Fruit fly (Drosophila melanogaster) whole organism, embryonic: ENCODE measurements around the gene Dhps.

Source experiments
- CG12104 ChIP-seq: fragments of 200-800 bp; sonication (Bioruptor generic); optimal IDR thresholded peaks from 3 replicates; lab custom pipeline; 2016; ENCODE audit warnings: missing biosample characterization, missing genetic modification characterization
- CG12391 ChIP-seq: fragments of 200-800 bp; sonication (Bioruptor generic); optimal IDR thresholded peaks from 3 replicates; lab custom pipeline; 2018; ENCODE audit warnings: missing biosample characterization, mild to moderate bottlenecking, missing genetic modification characterization, moderate library complexity
- CG18476 ChIP-seq: fragments of 200-800 bp; sonication (Bioruptor generic); optimal IDR thresholded peaks from 2 replicates; lab custom pipeline; 2016; ENCODE audit warnings: missing biosample characterization, mild to moderate bottlenecking, missing genetic modification characterization
- CG2678 ChIP-seq: fragments of 200-800 bp; sonication (Bioruptor generic); optimal IDR thresholded peaks from 3 replicates; lab custom pipeline; 2019; ENCODE audit warnings: missing biosample characterization, mild to moderate bottlenecking, missing genetic modification characterization, moderate library complexity
- Ssrp ChIP-seq: fragments of 200-800 bp; sonication (Bioruptor generic); optimal IDR thresholded peaks from 2 replicates; lab custom pipeline; 2018; ENCODE audit warnings: missing biosample characterization, mild to moderate bottlenecking, missing genetic modification characterization, moderate library complexity
- Vsx1 ChIP-seq: fragments of 200-800 bp; sonication (Bioruptor generic); optimal IDR thresholded peaks from 2 replicates; lab custom pipeline; 2017; ENCODE audit warnings: missing biosample characterization, mild to moderate bottlenecking, missing genetic modification characterization, missing genetic modification reagents
- caup ChIP-seq: fragments of 200-800 bp; sonication (Bioruptor generic); optimal IDR thresholded peaks from 3 replicates; lab custom pipeline; 2017; ENCODE audit warnings: missing biosample characterization, mild to moderate bottlenecking, missing genetic modification characterization, moderate library complexity; ENCODE audit not compliant: severe bottlenecking
- crol ChIP-seq: fragments of 200-800 bp; sonication (Bioruptor generic); IDR thresholded peaks from 2 replicates; pipeline ENCODE4 v1.3.6; 2022; ENCODE audit warnings: missing biosample characterization, missing genetic modification characterization
- fu2 ChIP-seq: fragments of 200-800 bp; sonication (Bioruptor generic); optimal IDR thresholded peaks from 2 replicates; lab custom pipeline; 2016; ENCODE audit warnings: missing biosample characterization, missing genetic modification characterization
- org-1 ChIP-seq: fragments of 200-800 bp; sonication (Bioruptor generic); optimal IDR thresholded peaks from 2 replicates; lab custom pipeline; 2017; ENCODE audit warnings: missing biosample characterization, missing genetic modification characterization
- ro ChIP-seq: fragments of 200-800 bp; sonication (Bioruptor generic); IDR thresholded peaks from 2 replicates; pipeline ENCODE4 v1.3.6; 2022; ENCODE audit warnings: missing biosample characterization, missing genetic modification characterization
- stc ChIP-seq: fragments of 200-800 bp; sonication (Bioruptor generic); IDR thresholded peaks from 2 replicates; pipeline ENCODE4 v1.3.6; 2022; ENCODE audit warnings: missing biosample characterization, missing genetic modification characterization
- ttk ChIP-seq: fragments of 200-800 bp; sonication (Bioruptor generic); IDR thresholded peaks from 2 replicates; pipeline ENCODE4 v2.1.2; 2022; ENCODE audit warnings: missing biosample characterization, missing genetic modification characterization
- vvl ChIP-seq: fragments of 200-800 bp; sonication (Bioruptor generic); IDR thresholded peaks from 2 replicates; pipeline ENCODE4 v1.3.6; 2022; ENCODE audit warnings: missing biosample characterization, missing genetic modification characterization

dm6 chr3L:8177795-8178564 is 20.0 kb upstream of the Dhps start, which contains the start of gene Nmt:
- TF ChIP-seq fu2 (GFP tag; lab: Kevin White, UChicago) (no peak), vvl (GFP tag; lab: Robert Waterston, UW) (peak; percentile 12; the same call in 1 of the 2 replicates), ttk (GFP tag; lab: Robert Waterston, UW) (no peak), CG18476 (GFP tag; lab: Kevin White, UChicago) (no peak), caup (GFP tag; lab: Kevin White, UChicago) (no peak), CG2678 (tag; lab: Kevin White, UChicago) (no peak), CG12104 (GFP tag; lab: Kevin White, UChicago) (no peak), ro (GFP tag; lab: Robert Waterston, UW) (no peak), crol (GFP tag; lab: Robert Waterston, UW) (no peak), org-1 (GFP tag; lab: Kevin White, UChicago) (no peak), Vsx1 (GFP tag; lab: Kevin White, UChicago) (no peak), Ssrp (tag; lab: Kevin White, UChicago) (no peak), stc (GFP tag; lab: Robert Waterston, UW) (no peak), CG12391 (tag; lab: Kevin White, UChicago) (peak; percentile 22)
